Worm (Caenorhabditis elegans): Measurements from ENCODE around the gene M106.8.

Gene M106.8

DNA sequence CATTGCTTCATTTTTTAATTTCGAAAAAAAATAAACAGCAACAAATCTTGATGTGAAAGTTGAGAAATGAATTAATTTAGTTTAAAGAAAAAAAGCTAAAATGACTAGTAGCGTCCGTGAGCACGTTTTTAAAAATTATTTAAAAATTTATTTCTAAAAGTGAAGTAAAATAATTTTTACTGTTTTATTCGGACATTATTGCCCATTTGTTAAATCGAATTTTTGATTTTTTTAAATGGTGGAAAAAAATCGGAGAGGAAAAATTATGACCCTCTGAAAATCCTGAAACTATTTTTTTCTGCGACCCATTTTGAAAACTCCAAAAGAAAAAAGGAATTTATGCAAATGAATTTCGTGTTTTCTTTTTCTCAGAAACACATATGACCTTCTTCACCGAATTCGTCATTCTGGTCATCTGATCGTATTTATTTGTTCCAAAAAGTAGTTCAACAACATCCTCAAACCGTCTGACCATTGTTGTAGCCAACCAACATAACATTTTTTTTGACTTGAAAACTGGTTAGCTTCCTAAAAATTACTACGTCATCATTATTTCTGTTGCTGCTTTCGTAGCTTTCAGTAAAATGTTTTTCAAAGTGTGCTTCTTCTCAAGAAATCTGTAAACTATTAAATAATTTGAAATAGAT lies 42.6 kb upstream of the M106.8 start, which contains the start of gene F44F4.3:
F44F4.3 (minus strand) TSS at position 51 of the 647 bp plus-strand sequence.
- TF ChIP-seq rnt-1 (tag; optimal IDR thresholded peaks at IDR 0.05), result no peak
- no peak for TF ChIP-seq unc-3 (GFP tag; conservative IDR thresholded peaks at IDR 0.05)
- TF ChIP-seq unc-3 (tag; optimal IDR thresholded peaks at IDR 0.05), result no peak
- TF ChIP-seq elt-2 (tag; optimal IDR thresholded peaks at IDR 0.05), result no peak
- no peak for TF ChIP-seq ref-2 (tag; optimal IDR thresholded peaks at IDR 0.05)
- no peak for TF ChIP-seq pqm-1 (tag; optimal IDR thresholded peaks at IDR 0.05)
- no peak for TF ChIP-seq pros-1 (tag; optimal IDR thresholded peaks at IDR 0.05)
- TF ChIP-seq K09A11.1 (tag; optimal IDR thresholded peaks at IDR 0.05; ENCODE audit: insufficient read depth), result no peak
- TF ChIP-seq pax-1 (tag; optimal IDR thresholded peaks at IDR 0.05), result no peak
- TF ChIP-seq ets-4 (tag; optimal IDR thresholded peaks at IDR 0.05), result no peak
- TF ChIP-seq madf-2 (tag; optimal IDR thresholded peaks at IDR 0.05), result no peak
- no peak for TF ChIP-seq fkh-6 (tag; optimal IDR thresholded peaks at IDR 0.05)
- no peak for TF ChIP-seq ceh-30 (tag; optimal IDR thresholded peaks at IDR 0.05)
- no peak for TF ChIP-seq ztf-16 (tag; optimal IDR thresholded peaks at IDR 0.05)
- TF ChIP-seq ceh-9 (tag; optimal IDR thresholded peaks at IDR 0.05), result no peak
- no peak for TF ChIP-seq ceh-24 (tag; optimal IDR thresholded peaks at IDR 0.05)
- TF ChIP-seq ceh-31 (tag; optimal IDR thresholded peaks at IDR 0.05), result no peak
- TF ChIP-seq gmeb-2 (tag; optimal IDR thresholded peaks at IDR 0.05), result no peak

DNA sequence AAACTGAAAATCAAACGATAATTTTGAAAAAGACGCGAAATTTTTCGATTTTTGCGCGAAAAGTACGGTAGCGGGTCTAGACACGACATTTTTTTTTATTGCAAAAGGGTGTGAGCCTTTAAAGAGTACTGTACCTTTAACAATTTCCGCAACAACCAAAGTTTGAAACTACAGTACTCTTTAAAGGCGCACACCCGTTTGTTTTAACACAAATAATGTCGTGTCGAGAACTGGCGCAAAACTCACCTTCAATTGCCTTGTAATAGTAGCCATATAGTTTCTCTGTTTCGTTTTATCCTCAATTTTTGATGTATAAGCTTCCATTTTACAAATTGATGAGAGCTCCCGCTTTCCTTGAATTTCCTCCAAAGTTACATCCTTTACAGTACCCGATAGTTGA lies 41.8 kb upstream of the M106.8 start:
- TF ChIP-seq fkh-10 (GFP tag; optimal IDR thresholded peaks at IDR 0.05) (no peak), hlh-8 (tag; optimal IDR thresholded peaks at IDR 0.05) (no peak), unc-86 (tag; optimal IDR thresholded peaks at IDR 0.05) (no peak), ceh-22 (tag; optimal IDR thresholded peaks at IDR 0.05) (no peak), npax-4 (tag; optimal IDR thresholded peaks at IDR 0.05) (no peak), pat-9 (tag; optimal IDR thresholded peaks at IDR 0.05) (no peak)

DNA sequence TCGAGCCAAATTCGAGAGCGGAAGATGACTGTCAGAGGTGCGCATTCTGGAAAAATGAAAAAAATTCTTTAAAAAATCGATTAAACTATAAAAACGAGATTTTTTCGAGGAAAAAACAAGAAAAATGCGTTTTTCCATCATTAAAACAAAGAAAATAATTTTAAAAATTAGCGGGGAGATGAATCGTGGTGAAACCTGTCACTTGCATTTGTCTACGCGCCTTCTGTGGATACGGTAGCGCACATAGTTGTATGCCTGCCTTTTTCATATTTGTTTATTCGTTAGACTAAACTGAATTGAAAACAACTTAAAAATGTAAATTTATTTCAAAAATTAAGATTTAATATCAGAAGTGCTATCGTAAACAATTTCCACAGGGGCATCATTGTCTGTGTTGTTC lies 41.0 kb upstream of the M106.8 start, which contains the start of gene egg-3:
egg-3 (minus strand) TSS at position 46 of the 400 bp plus-strand sequence.
- TF ChIP-seq F13H6.1 (tag; optimal IDR thresholded peaks at IDR 0.05) (no peak), madf-2 (tag; optimal IDR thresholded peaks at IDR 0.05) (no peak), che-1 (tag; optimal IDR thresholded peaks at IDR 0.05) (no peak), zip-5 (tag; optimal IDR thresholded peaks at IDR 0.05) (no peak), ceh-6 (GFP tag; optimal IDR thresholded peaks at IDR 0.05) (no peak), ceh-2 (tag; optimal IDR thresholded peaks at IDR 0.05) (no peak), npax-4 (tag; optimal IDR thresholded peaks at IDR 0.05) (no peak), ceh-18 (tag; optimal IDR thresholded peaks at IDR 0.05) (no peak), ceh-30 (tag; optimal IDR thresholded peaks at IDR 0.05) (no peak), elt-2 (tag; optimal IDR thresholded peaks at IDR 0.05) (no peak), K02D7.2 (tag; optimal IDR thresholded peaks at IDR 0.05) (no peak)

DNA sequence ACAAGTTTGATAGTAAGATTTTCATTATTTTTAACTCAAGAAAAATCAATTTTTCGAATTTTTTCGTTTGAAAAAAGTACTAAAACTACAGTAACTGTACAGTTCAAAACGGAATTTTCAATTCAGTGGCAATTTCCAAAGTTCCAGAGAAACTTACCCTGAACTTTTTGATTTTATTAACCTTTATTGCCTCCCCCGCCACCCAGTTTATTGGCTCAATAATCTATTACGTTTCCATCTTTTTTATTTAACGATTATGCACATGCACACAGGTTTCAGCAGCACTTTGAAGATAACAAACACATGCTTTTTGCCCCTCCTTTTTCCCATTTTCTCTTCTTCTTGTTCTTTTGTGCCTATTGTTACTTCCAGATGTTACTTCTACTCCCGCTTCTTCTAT lies 37.2 kb upstream of the M106.8 start, which contains the start of gene lurp-1:
lurp-1 (plus strand) TSS at position 301 of the 400 bp plus-strand sequence.
- TF ChIP-seq ceh-18 (tag; optimal IDR thresholded peaks at IDR 0.05) (no peak), ceh-34 (tag; optimal IDR thresholded peaks at IDR 0.05) (no peak), ceh-45 (GFP tag; IDR thresholded peaks at IDR 0.05) (no peak), lim-6 (tag; optimal IDR thresholded peaks at IDR 0.05) (no peak), unc-55 (GFP tag; optimal IDR thresholded peaks at IDR 0.05) (no peak), fax-1 (tag; optimal IDR thresholded peaks at IDR 0.05) (no peak), eyg-1 (tag; optimal IDR thresholded peaks at IDR 0.05) (no peak), K02D7.2 (tag; optimal IDR thresholded peaks at IDR 0.05) (no peak), ets-4 (tag; optimal IDR thresholded peaks at IDR 0.05) (no peak), pros-1 (tag; optimal IDR thresholded peaks at IDR 0.05) (no peak)

Data from whole organism, late embryonic.